Worm (Caenorhabditis elegans): Measurements from ENCODE around the gene T06C12.9.

DNA sequence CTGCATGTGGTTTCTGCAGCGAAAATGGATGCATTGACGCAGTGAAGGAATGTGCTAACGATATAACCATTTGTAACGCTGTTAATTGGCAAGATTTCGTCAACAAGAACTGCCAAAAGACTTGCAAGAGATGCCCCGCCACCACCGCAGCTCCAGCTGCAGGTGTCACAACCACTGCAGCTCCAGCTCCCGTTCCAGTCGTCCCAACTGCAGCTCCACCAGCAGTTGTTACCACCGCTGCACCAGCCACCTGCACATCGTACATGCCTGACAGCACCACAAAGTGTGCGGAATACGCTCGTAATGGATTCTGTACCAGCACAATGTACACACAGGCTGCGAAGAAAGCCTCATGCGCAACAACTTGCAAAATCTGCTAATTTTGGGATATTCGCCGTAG is 26.8 kb upstream of the T06C12.9 start:
- TF ChIP-seq unc-39 (tag; optimal IDR thresholded peaks at IDR 0.05) (no peak), snpc-4 (tag; optimal IDR thresholded peaks at IDR 0.05) (no peak), pha-4 (tag; optimal IDR thresholded peaks at IDR 0.05) (no peak), nhr-76 (tag; optimal IDR thresholded peaks at IDR 0.05) (no peak), blmp-1 (tag; optimal IDR thresholded peaks at IDR 0.05) (no peak), mab-5 (tag; optimal IDR thresholded peaks at IDR 0.05) (no peak), elt-1 (tag; optimal IDR thresholded peaks at IDR 0.05; ENCODE audit: borderline replicate concordance, insufficient read depth) (no peak), nhr-28 (tag; optimal IDR thresholded peaks at IDR 0.05) (no peak), ztf-11 (tag; optimal IDR thresholded peaks at IDR 0.05) (no peak), sem-2 (GFP tag; optimal IDR thresholded peaks at IDR 0.05) (no peak), ces-1 (GFP tag; optimal IDR thresholded peaks at IDR 0.05) (no peak), elt-3 (tag; optimal IDR thresholded peaks at IDR 0.05) (no peak)

Data from whole organism, mixed stage, embryonic.